Fruit fly (Drosophila melanogaster): ENCODE results near the gene Zmynd10.
A peak's percentile ranks its signal among the peaks of the same experiment; 100 is the strongest.

The Zmynd10 gene

dm6 chr3L:13017803-13018324 is 8.4 kb downstream of the Zmynd10 start, which contains the start of the genes mRpL20 and Icmt (continued):
- peak; percentile 84 for TF ChIP-seq dimm (GFP tag; IDR thresholded peaks at IDR 0.05)
- peak; percentile 90 for TF ChIP-seq ham (GFP tag; IDR thresholded peaks at IDR 0.05)
- TF ChIP-seq Mrtf (GFP tag; IDR thresholded peaks at IDR 0.05) = peak; percentile 96
- peak; percentile 83 for TF ChIP-seq tio (GFP tag; optimal IDR thresholded peaks at IDR 0.05)
- TF ChIP-seq ftz-f1 (GFP tag; optimal IDR thresholded peaks at IDR 0.05) = no peak
- TF ChIP-seq hth (optimal IDR thresholded peaks at IDR 0.05) = no peak
- peak; percentile 69 for TF ChIP-seq CG15011 (GFP tag; optimal IDR thresholded peaks at IDR 0.05)
- TF ChIP-seq NK7.1 (GFP tag; optimal IDR thresholded peaks at IDR 0.05) = no peak
- TF ChIP-seq bowl (GFP tag; IDR thresholded peaks at IDR 0.05) = peak; percentile 80
- peak; percentile 90 for TF ChIP-seq Ravus (GFP tag; IDR thresholded peaks at IDR 0.05)
- no peak for TF ChIP-seq eyg (GFP tag; optimal IDR thresholded peaks at IDR 0.05)
- no peak for TF ChIP-seq repo (GFP tag; optimal IDR thresholded peaks at IDR 0.05)
- TF ChIP-seq Tbp (GFP tag; optimal IDR thresholded peaks at IDR 0.05) = no peak
- TF ChIP-seq twi (tag; optimal IDR thresholded peaks at IDR 0.05) = peak; percentile 85
- peak; percentile 97 for TF ChIP-seq H2.0 (GFP tag; IDR thresholded peaks at IDR 0.05)
- TF ChIP-seq sens (GFP tag) = peak; percentile 94
- no peak for TF ChIP-seq btn (GFP tag; optimal IDR thresholded peaks at IDR 0.05)
- TF ChIP-seq Hand (GFP tag; optimal IDR thresholded peaks at IDR 0.05) = peak; percentile 83
- peak; percentile 98 for TF ChIP-seq ttk (GFP tag; IDR thresholded peaks at IDR 0.05)
- TF ChIP-seq CG1603 (tag; optimal IDR thresholded peaks at IDR 0.05) = peak; percentile 57
- TF ChIP-seq CG10654 (GFP tag; optimal IDR thresholded peaks at IDR 0.05) = peak; percentile 76
- no peak for TF ChIP-seq CG1832 (GFP tag; optimal IDR thresholded peaks at IDR 0.05)
- TF ChIP-seq crp (GFP tag; optimal IDR thresholded peaks at IDR 0.05) = peak in 1 of 2 experiments; percentile 54
- no peak for TF ChIP-seq disco-r (GFP tag; optimal IDR thresholded peaks at IDR 0.05)
- TF ChIP-seq CG5180 (GFP tag; optimal IDR thresholded peaks at IDR 0.05) = peak; percentile 55
- peak; percentile 90 for TF ChIP-seq B-H1 (GFP tag; IDR thresholded peaks at IDR 0.05)
- peak; percentile 6 for TF ChIP-seq CG34376 (GFP tag; optimal IDR thresholded peaks at IDR 0.05)
- peak; percentile 93 for TF ChIP-seq CG8924 (tag; optimal IDR thresholded peaks at IDR 0.05)
- peak; percentile 41 for TF ChIP-seq Opbp (GFP tag; IDR thresholded peaks at IDR 0.05; ENCODE audit: partially characterized antibody)
- TF ChIP-seq CG14014 (GFP tag; IDR thresholded peaks at IDR 0.05) = peak; percentile 92
- no peak for TF ChIP-seq gro (GFP tag; optimal IDR thresholded peaks at IDR 0.05)
- TF ChIP-seq CG32767 (GFP tag; IDR thresholded peaks at IDR 0.05) = peak; percentile 96
- TF ChIP-seq kni (GFP tag; optimal IDR thresholded peaks at IDR 0.05) = no peak
- TF ChIP-seq CoRest (tag; optimal IDR thresholded peaks at IDR 0.05) = peak; percentile 97
- no peak for TF ChIP-seq CG11398 (GFP tag; optimal IDR thresholded peaks at IDR 0.05)
- TF ChIP-seq CG10979 (tag; optimal IDR thresholded peaks at IDR 0.05) = peak; percentile 81
- peak; percentile 76 for TF ChIP-seq knrl (GFP tag; IDR thresholded peaks at IDR 0.05; ENCODE audit: partially characterized antibody)
- TF ChIP-seq Ssrp (tag; optimal IDR thresholded peaks at IDR 0.05) = peak; percentile 96
- TF ChIP-seq D19B (GFP tag; optimal IDR thresholded peaks at IDR 0.05) = peak; percentile 72
- TF ChIP-seq CG8290 (GFP tag; optimal IDR thresholded peaks at IDR 0.05) = peak; percentile 75
- no peak for TF ChIP-seq CG8290 (tag; optimal IDR thresholded peaks at IDR 0.05)
- TF ChIP-seq CG12942 (GFP tag; optimal IDR thresholded peaks at IDR 0.05) = peak; percentile 88
- peak; percentile 92 for TF ChIP-seq CG8765 (GFP tag; IDR thresholded peaks at IDR 0.05)
- TF ChIP-seq CG12071 (GFP tag; optimal IDR thresholded peaks at IDR 0.05) = peak; percentile 26
- peak; percentile 91 for TF ChIP-seq CG11560 (tag; IDR thresholded peaks at IDR 0.05)
- peak; percentile 93 for TF ChIP-seq C15 (GFP tag; IDR thresholded peaks at IDR 0.05)
- peak; percentile 80 for TF ChIP-seq tna (GFP tag; IDR thresholded peaks at IDR 0.05; ENCODE audit: partially characterized antibody)
- peak; percentile 95 for TF ChIP-seq Oli (tag; optimal IDR thresholded peaks at IDR 0.05)
- no peak for TF ChIP-seq sima (GFP tag; optimal IDR thresholded peaks at IDR 0.05)
- peak; percentile 89 for TF ChIP-seq CG13775 (GFP tag; optimal IDR thresholded peaks at IDR 0.05)
- peak; percentile 78 for TF ChIP-seq odd (GFP tag; optimal IDR thresholded peaks at IDR 0.05)
- peak; percentile 54 for TF ChIP-seq CG4617 (GFP tag; optimal IDR thresholded peaks at IDR 0.05; ENCODE audit: borderline replicate concordance)
